Fruit fly (Drosophila melanogaster): Measurements from ENCODE around the gene Nepl7.

dm6 chr2L:12712852-12713251 lies 43.3 kb upstream of the Nepl7 start, which contains the start of gene CG5787:
- TF ChIP-seq pad (GFP tag; optimal IDR thresholded peaks at IDR 0.05) (no peak), CG7101 (tag; optimal IDR thresholded peaks at IDR 0.05) (no peak), CG7045 (GFP tag; optimal IDR thresholded peaks at IDR 0.05) (no peak), CG14711 (tag; optimal IDR thresholded peaks at IDR 0.05) (no peak), CG1620 (GFP tag; optimal IDR thresholded peaks at IDR 0.05) (no peak), Hr96 (GFP tag; optimal IDR thresholded peaks at IDR 0.05) (no peak), Clk (GFP tag; optimal IDR thresholded peaks at IDR 0.05) (no peak), bab1 (GFP tag; optimal IDR thresholded peaks at IDR 0.05) (no peak), ovo (GFP tag; optimal IDR thresholded peaks at IDR 0.05) (no peak), CG12768 (GFP tag; optimal IDR thresholded peaks at IDR 0.05) (no peak), CG33017 (tag; optimal IDR thresholded peaks at IDR 0.05) (no peak), toe (GFP tag; optimal IDR thresholded peaks at IDR 0.05) (no peak), tj (GFP tag; optimal IDR thresholded peaks at IDR 0.05) (no peak), kay (GFP tag; ENCODE audit: borderline replicate concordance) (no peak)
